Worm (Caenorhabditis elegans) whole organism, L1 larva: ENCODE measurements around the gene Y53F4B.27.

Experiments
- efl-1 ChIP-seq, 4 experiments: fragments of 150-350 bp; optimal IDR thresholded peaks in 3 of 4; peaks in 1 of 4; 1 replicate in 1 of 4; 2 replicates in 3 of 4; lab custom pipeline; 2014; ENCODE audit warnings: missing biosample characterization in 2 of 4, missing genetic modification characterization in 2 of 4, missing genetic modification reagents in 2 of 4
- egl-27 ChIP-seq, 2 experiments: fragments of 150-350 bp in 1 of 2; sonication (generic microtip); optimal IDR thresholded peaks; 3 replicates each; lab custom pipeline; 2017 to 2018; ENCODE audit warnings: missing biosample characterization in 2 of 2, missing genetic modification characterization in 2 of 2, missing genetic modification reagents in 2 of 2
- elt-2 ChIP-seq: sonication (generic microtip); optimal IDR thresholded peaks from 2 replicates; lab custom pipeline; 2016; ENCODE audit warnings: missing genetic modification characterization, mild to moderate bottlenecking, inconsistent platforms, missing compliant biosample characterization, missing genetic modification reagents
- irx-1 ChIP-seq: sonication (generic microtip); optimal IDR thresholded peaks from 2 replicates; lab custom pipeline; 2016; ENCODE audit warnings: missing genetic modification characterization, missing compliant biosample characterization
- lin-14 ChIP-seq: fragments of 200-800 bp; sonication (Bioruptor generic); optimal IDR thresholded peaks from 2 replicates; lab custom pipeline; 2018; ENCODE audit warnings: mild to moderate bottlenecking, missing genetic modification characterization, moderate library complexity, missing compliant biosample characterization
- lin-35 ChIP-seq, 2 experiments: fragments of 150-350 bp; optimal IDR thresholded peaks; 2 replicates each; lab custom pipeline; 2014; ENCODE audit warnings: missing biosample characterization in 2 of 2, missing genetic modification characterization in 2 of 2, missing genetic modification reagents in 2 of 2
- lin-39 ChIP-seq: fragments of 150-350 bp; optimal IDR thresholded peaks from 2 replicates; lab custom pipeline; 2014; ENCODE audit warnings: missing biosample characterization, missing genetic modification reagents, missing genetic modification characterization
- lir-3 ChIP-seq: sonication (generic microtip); optimal IDR thresholded peaks from 2 replicates; lab custom pipeline; 2016; ENCODE audit warnings: mild to moderate bottlenecking, missing genetic modification characterization, moderate library complexity, missing compliant biosample characterization; ENCODE audit not compliant: poor library complexity
- lsy-2 ChIP-seq, 2 experiments: fragments of 150-350 bp; optimal IDR thresholded peaks; 2 replicates each; lab custom pipeline; 2014; ENCODE audit warnings: missing biosample characterization in 2 of 2, missing genetic modification characterization in 2 of 2
- nhr-11 ChIP-seq: fragments of 150-350 bp; optimal IDR thresholded peaks from 2 replicates; lab custom pipeline; 2014; ENCODE audit warnings: missing biosample characterization, missing genetic modification characterization
- nhr-19 ChIP-seq: fragments of 200-800 bp; sonication (Bioruptor generic); conservative IDR thresholded peaks from 2 replicates; pipeline ENCODE4 v1.3.6; 2022; ENCODE audit warnings: missing genetic modification characterization, missing compliant biosample characterization
- pax-3 ChIP-seq: fragments of 200-800 bp; sonication (Bioruptor generic); optimal IDR thresholded peaks from 2 replicates; lab custom pipeline; 2018; ENCODE audit warnings: mild to moderate bottlenecking, missing genetic modification characterization, moderate library complexity, missing compliant biosample characterization
- snpc-4 ChIP-seq: fragments of 150-350 bp; optimal IDR thresholded peaks from 2 replicates; lab custom pipeline; 2014; ENCODE audit warnings: missing biosample characterization, missing genetic modification characterization
- snu-23 ChIP-seq: sonication (generic microtip); optimal IDR thresholded peaks from 2 replicates; lab custom pipeline; 2016; ENCODE audit warnings: missing genetic modification characterization, missing compliant biosample characterization
- sup-37 ChIP-seq: fragments of 200-800 bp; sonication (Bioruptor generic); optimal IDR thresholded peaks from 2 replicates; lab custom pipeline; 2018; ENCODE audit warnings: mild to moderate bottlenecking, missing genetic modification characterization, missing compliant biosample characterization
- tbx-2 ChIP-seq: sonication (generic microtip); optimal IDR thresholded peaks from 2 replicates; lab custom pipeline; 2016; ENCODE audit warnings: missing genetic modification characterization, missing compliant biosample characterization
- unc-30 ChIP-seq: sonication (generic microtip); optimal IDR thresholded peaks from 2 replicates; lab custom pipeline; 2017; ENCODE audit warnings: missing biosample characterization, missing genetic modification characterization
- vab-15 ChIP-seq: sonication (generic microtip); optimal IDR thresholded peaks from 2 replicates; lab custom pipeline; 2017; ENCODE audit warnings: missing genotype, mild to moderate bottlenecking, missing genetic modification characterization, missing compliant biosample characterization

Y53F4B.27 gene

ce11 chrII:15195346-15195745, 49.7 kb downstream of the Y53F4B.27 start (continued):
- TF ChIP-seq lin-14 (GFP tag; lab: Kevin White, UChicago) (peak; percentile 35), nhr-19 (no peak; the same call in 1 of the 2 replicates), lir-3 (tag; lab: Kevin White, UChicago) (peak; percentile 7), snpc-4 (no peak), irx-1 (tag; lab: Kevin White, UChicago) (no peak), lsy-2 (tag; optimal IDR thresholded peaks at IDR 0.05; lab: Kevin White, UChicago) (no peak), sup-37 (GFP tag; lab: Kevin White, UChicago) (no peak)

DNA sequence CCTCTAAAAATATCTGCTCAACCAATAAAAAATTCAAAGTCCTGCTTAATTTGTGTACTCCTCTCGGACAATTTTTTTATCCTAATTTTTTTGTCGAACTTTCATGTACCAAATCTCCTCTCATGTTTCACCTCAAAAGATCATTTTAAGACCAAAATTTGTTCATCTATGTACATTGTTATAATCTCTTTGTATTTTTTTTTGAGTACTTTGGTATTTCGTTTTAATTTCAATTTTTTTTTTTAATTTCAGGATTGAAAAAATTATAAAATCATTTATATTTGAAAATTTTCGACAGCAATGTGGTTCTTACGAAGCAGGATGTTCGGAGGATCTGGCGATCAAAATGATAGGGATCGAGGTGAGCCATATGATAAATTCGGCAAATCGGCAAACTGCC, 50.7 kb downstream of the Y53F4B.27 start, which contains the start of gene spsb-1:
TSS of gene spsb-1 (plus strand) at position 301 of the 400 bp plus-strand sequence.
- TF ChIP-seq tbx-2 (tag; lab: Kevin White, UChicago) (no peak), lin-39 (no peak), vab-15 (tag; lab: Kevin White, UChicago) (no peak), egl-27 (tag; optimal IDR thresholded peaks at IDR 0.05; lab: Kevin White, UChicago) (no peak), sup-37 (GFP tag; lab: Kevin White, UChicago) (no peak), pax-3 (tag; lab: Kevin White, UChicago) (no peak), nhr-19 (no peak), nhr-11 (tag; lab: Kevin White, UChicago) (no peak), snu-23 (GFP tag; lab: Kevin White, UChicago) (no peak)

ce11 chrII:15197500-15197899, 51.8 kb downstream of the Y53F4B.27 start:
- TF ChIP-seq elt-2 (peak; percentile 10), efl-1 (optimal IDR thresholded peaks at IDR 0.05; lab: Kevin White, UChicago) (no peak), efl-1 (GFP tag; optimal IDR thresholded peaks at IDR 0.05 in 1 of 2; lab: Kevin White, UChicago) (no peak), lin-35 (GFP tag; optimal IDR thresholded peaks at IDR 0.05; lab: Kevin White, UChicago) (peak in 1 of 2 experiments; percentile 10), unc-30 (tag; lab: Kevin White, UChicago) (no peak)
